Fruit fly (Drosophila melanogaster) whole organism, embryonic: ENCODE measurements around the gene CG46059.
A peak's percentile ranks its signal among the peaks of the same experiment; 100 is the strongest.

Source experiments
- Atf3 ChIP-seq: fragments of 200-800 bp; sonication (Bioruptor generic); optimal IDR thresholded peaks from 3 replicates; lab custom pipeline; 2016; ENCODE audit warnings: missing biosample characterization, missing genetic modification characterization
- CG10209 ChIP-seq: fragments of 200-800 bp; sonication (Bioruptor generic); optimal IDR thresholded peaks from 3 replicates; lab custom pipeline; 2017; ENCODE audit warnings: missing biosample characterization, mild to moderate bottlenecking, missing genetic modification characterization, missing genetic modification reagents
- CG10267 ChIP-seq: fragments of 200-800 bp; sonication (Bioruptor generic); optimal IDR thresholded peaks from 2 replicates; lab custom pipeline; 2018; ENCODE audit warnings: missing biosample characterization, mild to moderate bottlenecking, missing genetic modification characterization, moderate library complexity
- CG11085 ChIP-seq: fragments of 200-800 bp; sonication (Bioruptor generic); IDR thresholded peaks from 2 replicates; pipeline ENCODE4 v1.3.6; 2022; ENCODE audit warnings: missing biosample characterization, missing genetic modification characterization
- CG11247 ChIP-seq: fragments of 200-800 bp; sonication (Bioruptor generic); IDR thresholded peaks from 2 replicates; pipeline ENCODE4 v1.3.6; 2022; ENCODE audit warnings: missing biosample characterization, missing genetic modification characterization
- CG12219 ChIP-seq: fragments of 200-800 bp; sonication (Bioruptor generic); optimal IDR thresholded peaks from 3 replicates; lab custom pipeline; 2018; ENCODE audit warnings: missing biosample characterization, mild to moderate bottlenecking, missing genetic modification characterization
- CG14441 ChIP-seq: fragments of 200-800 bp; sonication (Bioruptor generic); IDR thresholded peaks from 2 replicates; pipeline ENCODE4 v1.3.6; 2022; ENCODE audit warnings: missing biosample characterization, missing genetic modification characterization
- CG15011 ChIP-seq: fragments of 200-800 bp; sonication (Bioruptor generic); optimal IDR thresholded peaks from 3 replicates; lab custom pipeline; 2018; ENCODE audit warnings: missing biosample characterization, mild to moderate bottlenecking, missing genetic modification characterization
- CG15479 ChIP-seq: fragments of 200-800 bp; sonication (Bioruptor generic); optimal IDR thresholded peaks from 3 replicates; lab custom pipeline; 2019; ENCODE audit warnings: missing biosample characterization, mild to moderate bottlenecking, missing genetic modification characterization, moderate library complexity
- CG3065 ChIP-seq: fragments of 200-800 bp; sonication (Bioruptor generic); optimal IDR thresholded peaks from 2 replicates; lab custom pipeline; 2016; ENCODE audit warnings: missing biosample characterization, missing genetic modification characterization
- CG31441 ChIP-seq: fragments of 200-800 bp; sonication (Bioruptor generic); IDR thresholded peaks from 2 replicates; pipeline ENCODE4 v1.3.6; 2022; ENCODE audit warnings: missing biosample characterization, missing genetic modification characterization
- CG32767 ChIP-seq: fragments of 200-800 bp; sonication (Bioruptor generic); IDR thresholded peaks from 2 replicates; pipeline ENCODE4 v1.3.6; 2022; ENCODE audit warnings: missing biosample characterization, missing genetic modification characterization
- CG3407 ChIP-seq: fragments of 200-800 bp; sonication (Bioruptor generic); optimal IDR thresholded peaks from 2 replicates; lab custom pipeline; 2018; ENCODE audit warnings: missing biosample characterization, mild to moderate bottlenecking, missing genetic modification characterization
- CG6791 ChIP-seq: fragments of 200-800 bp; sonication (Bioruptor generic); IDR thresholded peaks from 3 replicates; pipeline ENCODE4 v1.3.6; 2022; ENCODE audit warnings: missing biosample characterization, missing genetic modification characterization; ENCODE audit not compliant: partially characterized antibody
- CG7372 ChIP-seq: fragments of 200-800 bp; sonication (Bioruptor generic); IDR thresholded peaks from 2 replicates; pipeline ENCODE4 v1.3.6; 2022; ENCODE audit warnings: missing biosample characterization, missing genetic modification characterization
- CG8089 ChIP-seq: fragments of 200-800 bp; sonication (Bioruptor generic); optimal IDR thresholded peaks from 3 replicates; lab custom pipeline; 2016; ENCODE audit warnings: missing biosample characterization, missing genetic modification characterization
- CG8478 ChIP-seq: fragments of >200 bp; optimal IDR thresholded peaks from 2 replicates; lab custom pipeline; 2018
- CG8924 ChIP-seq: fragments of 200-800 bp; optimal IDR thresholded peaks from 3 replicates; lab custom pipeline; 2019; ENCODE audit warnings: missing biosample characterization, mild to moderate bottlenecking, missing genetic modification characterization, moderate library complexity
- CG9817 ChIP-seq: fragments of 200-800 bp; sonication (Bioruptor generic); optimal IDR thresholded peaks from 2 replicates; lab custom pipeline; 2018; ENCODE audit warnings: missing biosample characterization, mild to moderate bottlenecking, missing genetic modification characterization, moderate library complexity
- Dip2 ChIP-seq: fragments of 200-800 bp; sonication (Bioruptor generic); IDR thresholded peaks from 2 replicates; pipeline ENCODE4 v1.3.6; 2022; ENCODE audit warnings: missing biosample characterization, missing genetic modification characterization
- Doc3 ChIP-seq: fragments of 200-800 bp; sonication (Bioruptor generic); IDR thresholded peaks from 3 replicates; pipeline ENCODE4 v1.3.6; 2022; ENCODE audit warnings: missing biosample characterization, missing genetic modification characterization; ENCODE audit not compliant: partially characterized antibody
- H15 ChIP-seq: fragments of 200-800 bp; sonication (Bioruptor generic); IDR thresholded peaks from 3 replicates; pipeline ENCODE4 v1.3.6; 2022; ENCODE audit warnings: missing biosample characterization, missing genetic modification characterization
- HHEX ChIP-seq: fragments of 200-800 bp; sonication (Bioruptor generic); optimal IDR thresholded peaks from 3 replicates; lab custom pipeline; 2017; ENCODE audit warnings: missing biosample characterization, mild to moderate bottlenecking, missing genetic modification characterization, missing genetic modification reagents
- Hr78 ChIP-seq, 2 experiments: fragments of 200-800 bp in 1 of 2; fragments of >200 bp in 1 of 2; sonication (Bioruptor generic) in 1 of 2; optimal IDR thresholded peaks; 2 replicates each; lab custom pipeline; 2017 to 2019; ENCODE audit warnings: missing biosample characterization in 2 of 2, missing genetic modification characterization in 2 of 2, mild to moderate bottlenecking in 1 of 2, moderate library complexity in 1 of 2
- MTF-1 ChIP-seq: fragments of 200-800 bp; sonication (Bioruptor generic); optimal IDR thresholded peaks from 2 replicates; lab custom pipeline; 2018; ENCODE audit warnings: missing biosample characterization, mild to moderate bottlenecking, missing genetic modification characterization, borderline replicate concordance
- Myb ChIP-seq: fragments of 200-800 bp; sonication (Bioruptor generic); optimal IDR thresholded peaks from 2 replicates; lab custom pipeline; 2016; ENCODE audit warnings: missing biosample characterization, missing genetic modification characterization
- NC2α ChIP-seq: fragments of 200-800 bp; sonication (Bioruptor generic); optimal IDR thresholded peaks from 2 replicates; lab custom pipeline; 2016; ENCODE audit warnings: missing biosample characterization, missing genetic modification characterization
- Nf-YA ChIP-seq: fragments of 200-800 bp; sonication (Bioruptor generic); IDR thresholded peaks from 2 replicates; pipeline ENCODE4 v1.3.6; 2022; ENCODE audit warnings: missing biosample characterization, missing genetic modification characterization
- Sry-β ChIP-seq: fragments of 200-800 bp; sonication (Bioruptor generic); optimal IDR thresholded peaks from 2 replicates; lab custom pipeline; 2018; ENCODE audit warnings: missing biosample characterization, mild to moderate bottlenecking, missing genetic modification characterization, moderate library complexity
- Vsx1 ChIP-seq: fragments of 200-800 bp; sonication (Bioruptor generic); optimal IDR thresholded peaks from 2 replicates; lab custom pipeline; 2017; ENCODE audit warnings: missing biosample characterization, mild to moderate bottlenecking, missing genetic modification characterization, missing genetic modification reagents
- ab ChIP-seq: fragments of 200-800 bp; sonication (Bioruptor generic); optimal IDR thresholded peaks from 2 replicates; lab custom pipeline; 2016; ENCODE audit warnings: missing biosample characterization, missing genetic modification characterization
- bab2 ChIP-seq: fragments of 200-800 bp; sonication (Bioruptor generic); optimal IDR thresholded peaks from 2 replicates; lab custom pipeline; 2016; ENCODE audit warnings: missing biosample characterization, missing genetic modification characterization
- bigmax ChIP-seq: fragments of 200-800 bp; sonication (Bioruptor generic); optimal IDR thresholded peaks from 2 replicates; lab custom pipeline; 2018; ENCODE audit warnings: missing biosample characterization, mild to moderate bottlenecking, missing genetic modification characterization
- cas ChIP-seq: fragments of 200-800 bp; sonication (Bioruptor generic); IDR thresholded peaks from 2 replicates; pipeline ENCODE4 v1.3.6; 2022; ENCODE audit warnings: missing biosample characterization, missing genetic modification characterization
- cg ChIP-seq: fragments of 200-800 bp; sonication (Bioruptor generic); optimal IDR thresholded peaks from 3 replicates; lab custom pipeline; 2019; ENCODE audit warnings: missing biosample characterization, mild to moderate bottlenecking, missing genetic modification characterization, moderate library complexity
- crc ChIP-seq: fragments of 200-800 bp; sonication (Bioruptor generic); optimal IDR thresholded peaks from 2 replicates; lab custom pipeline; 2016; ENCODE audit warnings: missing biosample characterization, missing genetic modification characterization
- dati ChIP-seq: fragments of 200-800 bp; sonication (Bioruptor generic); IDR thresholded peaks from 2 replicates; pipeline ENCODE4 v1.3.6; 2022; ENCODE audit warnings: missing biosample characterization, missing genetic modification characterization
- disco-r ChIP-seq: fragments of 200-800 bp; sonication (Bioruptor generic); optimal IDR thresholded peaks from 2 replicates; lab custom pipeline; 2016; ENCODE audit warnings: missing biosample characterization, missing genetic modification characterization
- dm ChIP-seq: fragments of 200-800 bp; sonication (Bioruptor generic); optimal IDR thresholded peaks from 3 replicates; lab custom pipeline; 2016; ENCODE audit warnings: missing biosample characterization, missing genetic modification characterization
- dpn ChIP-seq, 2 experiments: fragments of 200-800 bp; sonication (Bioruptor generic); optimal IDR thresholded peaks; 3 replicates each; lab custom pipeline; 2016; ENCODE audit warnings: missing biosample characterization in 2 of 2, missing genetic modification characterization in 2 of 2
- ems ChIP-seq: fragments of 200-800 bp; sonication (Bioruptor generic); optimal IDR thresholded peaks from 3 replicates; lab custom pipeline; 2016; ENCODE audit warnings: missing biosample characterization, missing genetic modification characterization
- fd96Cb ChIP-seq: fragments of 200-800 bp; sonication (Bioruptor generic); optimal IDR thresholded peaks from 2 replicates; lab custom pipeline; 2018; ENCODE audit warnings: missing biosample characterization, mild to moderate bottlenecking, missing genetic modification characterization, moderate library complexity
- kah ChIP-seq: fragments of 200-800 bp; sonication (Bioruptor generic); optimal IDR thresholded peaks from 2 replicates; lab custom pipeline; 2018; ENCODE audit warnings: missing biosample characterization, mild to moderate bottlenecking, missing genetic modification characterization
- lilli ChIP-seq: fragments of 200-800 bp; sonication (Bioruptor generic); optimal IDR thresholded peaks from 3 replicates; lab custom pipeline; 2016; ENCODE audit warnings: missing biosample characterization, missing genetic modification characterization
- nmo ChIP-seq: fragments of 200-800 bp; sonication (Bioruptor generic); optimal IDR thresholded peaks from 2 replicates; lab custom pipeline; 2018; ENCODE audit warnings: missing biosample characterization, mild to moderate bottlenecking, missing genetic modification characterization, moderate library complexity
- pho ChIP-seq: fragments of 200-800 bp; sonication (Bioruptor generic); optimal IDR thresholded peaks from 2 replicates; lab custom pipeline; 2016; ENCODE audit warnings: missing biosample characterization, missing genetic modification characterization
- psq ChIP-seq: fragments of 200-800 bp; sonication (Bioruptor generic); optimal IDR thresholded peaks from 2 replicates; lab custom pipeline; 2017; ENCODE audit warnings: missing biosample characterization, missing genetic modification characterization
- pum ChIP-seq: fragments of 200-800 bp; sonication (Bioruptor generic); optimal IDR thresholded peaks from 2 replicates; lab custom pipeline; 2016; ENCODE audit warnings: missing biosample characterization, missing genetic modification characterization
- slbo ChIP-seq: fragments of 200-800 bp; sonication (Bioruptor generic); IDR thresholded peaks from 2 replicates; pipeline ENCODE4 v1.3.6; 2022; ENCODE audit warnings: missing biosample characterization, missing genetic modification characterization
- ttk ChIP-seq: fragments of 200-800 bp; sonication (Bioruptor generic); IDR thresholded peaks from 2 replicates; pipeline ENCODE4 v2.1.2; 2022; ENCODE audit warnings: missing biosample characterization, missing genetic modification characterization
- tup ChIP-seq: fragments of 200-800 bp; sonication (Bioruptor generic); optimal IDR thresholded peaks from 2 replicates; lab custom pipeline; 2016; ENCODE audit warnings: missing biosample characterization, mild to moderate bottlenecking, missing genetic modification characterization, moderate library complexity

Gene CG46059

dm6 chr2L:19158005-19158666 is 25.5 kb downstream of the CG46059 start (continued):
- no peak for TF ChIP-seq bab2 (GFP tag; lab: Kevin White, UChicago)
- TF ChIP-seq NC2α (GFP tag; lab: Kevin White, UChicago): peak; percentile 0
- TF ChIP-seq CG10209: no peak
- no peak for TF ChIP-seq nmo (GFP tag; lab: Kevin White, UChicago)
- no peak for TF ChIP-seq dpn (GFP tag; optimal IDR thresholded peaks at IDR 0.05; lab: Kevin White, UChicago)
- peak; percentile 30; the same call in 1 of the 2 replicates for TF ChIP-seq cas (GFP tag; lab: Robert Waterston, UW)
- TF ChIP-seq pho (GFP tag; lab: Kevin White, UChicago): no peak
- no peak for TF ChIP-seq tup (GFP tag; lab: Kevin White, UChicago)
- TF ChIP-seq CG3065 (GFP tag; lab: Kevin White, UChicago): no peak
- TF ChIP-seq CG11085 (GFP tag; lab: Robert Waterston, UW): no peak
- no peak for TF ChIP-seq pum (GFP tag; lab: Kevin White, UChicago)
- TF ChIP-seq dati (GFP tag; lab: Robert Waterston, UW): no peak
- peak; percentile 22 for TF ChIP-seq psq (GFP tag; lab: Kevin White, UChicago)
- 0 out of 3 replicates have a peak, but pooled peaks have one; percentile 5 for TF ChIP-seq CG6791 (GFP tag; lab: Robert Waterston, UW)
- peak; percentile 83 for TF ChIP-seq CG15479
- peak; percentile 39 for TF ChIP-seq bigmax (GFP tag; lab: Kevin White, UChicago)
- TF ChIP-seq Doc3 (GFP tag; lab: Robert Waterston, UW): no peak
- no peak for TF ChIP-seq CG11247 (GFP tag; lab: Robert Waterston, UW)
- no peak for TF ChIP-seq ab (GFP tag; lab: Kevin White, UChicago)
- TF ChIP-seq CG32767 (GFP tag; lab: Robert Waterston, UW): peak; percentile 32; the same call in 1 of the 2 replicates
- TF ChIP-seq Myb (GFP tag; lab: Kevin White, UChicago): no peak
- TF ChIP-seq fd96Cb (tag; lab: Kevin White, UChicago): no peak
- TF ChIP-seq CG8924 (tag; lab: Kevin White, UChicago): peak; percentile 78
- TF ChIP-seq disco-r: no peak
- TF ChIP-seq Nf-YA (GFP tag; lab: Robert Waterston, UW): no peak
- no peak for TF ChIP-seq CG8478 (lab: Kevin White, UChicago)
- no peak for TF ChIP-seq H15 (GFP tag; lab: Robert Waterston, UW)
- TF ChIP-seq cg (GFP tag; lab: Kevin White, UChicago): no peak
- TF ChIP-seq lilli: no peak
- peak; percentile 25 for TF ChIP-seq kah
- no peak for TF ChIP-seq CG15011
- TF ChIP-seq slbo: no peak
- no peak for TF ChIP-seq CG9817 (tag; lab: Kevin White, UChicago)
- TF ChIP-seq Atf3 (GFP tag; lab: Kevin White, UChicago): no peak
- TF ChIP-seq crc (GFP tag; lab: Kevin White, UChicago): no peak
- peak; percentile 22 for TF ChIP-seq CG10267 (tag; lab: Kevin White, UChicago)
- TF ChIP-seq MTF-1 (GFP tag; lab: Kevin White, UChicago): peak; percentile 49
- TF ChIP-seq ttk: no peak
- no peak for TF ChIP-seq CG12219 (GFP tag; lab: Kevin White, UChicago)
- no peak for TF ChIP-seq CG3407 (GFP tag; lab: Kevin White, UChicago)
- TF ChIP-seq CG31441 (GFP tag; lab: Robert Waterston, UW): no peak
- TF ChIP-seq Vsx1 (GFP tag; lab: Kevin White, UChicago): peak; percentile 8
- peak in 1 of 2 experiments; percentile 99 for TF ChIP-seq Hr78 (GFP tag; optimal IDR thresholded peaks at IDR 0.05; lab: Kevin White, UChicago)
- TF ChIP-seq HHEX: peak; percentile 4
- TF ChIP-seq CG14441 (GFP tag; lab: Robert Waterston, UW): no peak
- TF ChIP-seq Sry-β (GFP tag; lab: Kevin White, UChicago): no peak
- no peak for TF ChIP-seq CG7372 (GFP tag; lab: Robert Waterston, UW)
- TF ChIP-seq CG8089 (GFP tag; lab: Kevin White, UChicago): no peak
- peak; percentile 83 for TF ChIP-seq dm (GFP tag; lab: Kevin White, UChicago)
- no peak for TF ChIP-seq ems (GFP tag; lab: Kevin White, UChicago)
- no peak for TF ChIP-seq Dip2 (GFP tag; lab: Robert Waterston, UW)
